Worm (Caenorhabditis elegans): ENCODE data around the gene dna-2.

DNA sequence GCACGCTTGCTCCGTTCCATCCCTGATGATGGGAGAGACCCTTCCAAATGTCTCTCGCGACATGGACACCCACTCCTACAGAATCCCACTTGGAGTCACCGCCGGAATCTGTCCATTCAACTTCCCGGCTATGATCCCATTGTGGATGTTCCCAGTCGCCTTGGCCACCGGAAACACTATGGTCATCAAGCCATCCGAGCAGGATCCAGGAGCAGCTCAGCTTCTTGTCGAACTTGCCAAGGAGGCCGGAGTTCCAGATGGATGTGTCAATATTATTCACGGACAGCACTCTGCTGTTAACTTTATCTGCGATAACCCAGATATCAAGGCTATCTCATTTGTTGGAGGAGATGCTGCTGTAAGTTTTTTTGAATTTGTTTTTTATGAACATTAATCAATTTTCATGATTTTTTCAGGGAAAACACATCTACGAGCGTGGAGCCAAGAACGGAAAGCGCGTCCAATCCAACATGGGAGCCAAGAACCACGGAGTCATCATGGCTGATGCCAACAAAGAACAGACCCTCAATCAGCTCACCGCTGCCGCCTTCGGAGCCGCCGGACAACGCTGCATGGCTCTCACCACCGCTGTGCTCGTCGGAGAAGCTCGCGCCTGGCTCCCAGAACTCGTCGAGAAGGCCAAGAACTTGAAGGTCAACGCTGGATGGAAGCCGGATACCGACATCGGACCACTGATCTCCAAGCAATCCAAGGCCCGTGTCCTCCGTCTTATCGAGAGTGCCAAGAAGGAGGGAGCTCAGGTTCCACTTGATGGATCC lies 48.3 kb upstream of the dna-2 start:
- TF ChIP-seq tbx-2 (tag; optimal IDR thresholded peaks at IDR 0.05) (no peak), nfya-1 (tag; optimal IDR thresholded peaks at IDR 0.05) (no peak), eyg-1 (tag; optimal IDR thresholded peaks at IDR 0.05) (no peak), C38D4.7 (GFP tag; optimal IDR thresholded peaks at IDR 0.05) (no peak), pha-4 (tag; optimal IDR thresholded peaks at IDR 0.05) (no peak), che-1 (tag; optimal IDR thresholded peaks at IDR 0.05) (no peak), fkh-10 (GFP tag; optimal IDR thresholded peaks at IDR 0.05) (no peak)
